Worm (Caenorhabditis elegans) whole organism, L2 larva: Measurements from ENCODE around the gene F16G10.10.

Experiments used
- R02D3.7 ChIP-seq: fragments of 150-350 bp; optimal IDR thresholded peaks from 2 replicates; lab custom pipeline; 2014; ENCODE audit warnings: missing biosample characterization, missing genetic modification characterization
- blmp-1 ChIP-seq: sonication (generic microtip); optimal IDR thresholded peaks from 2 replicates; lab custom pipeline; 2017; ENCODE audit warnings: missing genetic modification characterization, mild to moderate bottlenecking, missing compliant biosample characterization, antibody characterized with exemption, moderate library complexity; ENCODE audit not compliant: insufficient read depth
- nhr-11 ChIP-seq: fragments of 150-350 bp; optimal IDR thresholded peaks from 2 replicates; lab custom pipeline; 2014; ENCODE audit warnings: missing biosample characterization, missing genetic modification characterization
- snpc-4 ChIP-seq: fragments of 150-350 bp; optimal IDR thresholded peaks from 2 replicates; lab custom pipeline; 2014; ENCODE audit warnings: missing biosample characterization, missing genetic modification characterization
- ztf-1 ChIP-seq: fragments of 200-800 bp; sonication (Bioruptor generic); conservative IDR thresholded peaks from 2 replicates; pipeline ENCODE4 v1.3.6; 2022; ENCODE audit warnings: missing genetic modification characterization, missing compliant biosample characterization

ce11 chrII:2352546-2352945, 38.2 kb downstream of the F16G10.10 start, which contains the start of gene F43C11.10:
- TF ChIP-seq nhr-11 (tag; lab: Kevin White, UChicago): no peak
- no peak for TF ChIP-seq R02D3.7
- no peak for TF ChIP-seq snpc-4 (tag; lab: Kevin White, UChicago)
- TF ChIP-seq ztf-1 (GFP tag; lab: Robert Waterston, UW): no peak
- TF ChIP-seq blmp-1 (tag; lab: Kevin White, UChicago): no peak
